Fruit fly (Drosophila melanogaster): ENCODE data around the gene CG5111.
A peak's percentile ranks its signal among the peaks of the same experiment; 100 is the strongest.

Gene CG5111

DNA sequence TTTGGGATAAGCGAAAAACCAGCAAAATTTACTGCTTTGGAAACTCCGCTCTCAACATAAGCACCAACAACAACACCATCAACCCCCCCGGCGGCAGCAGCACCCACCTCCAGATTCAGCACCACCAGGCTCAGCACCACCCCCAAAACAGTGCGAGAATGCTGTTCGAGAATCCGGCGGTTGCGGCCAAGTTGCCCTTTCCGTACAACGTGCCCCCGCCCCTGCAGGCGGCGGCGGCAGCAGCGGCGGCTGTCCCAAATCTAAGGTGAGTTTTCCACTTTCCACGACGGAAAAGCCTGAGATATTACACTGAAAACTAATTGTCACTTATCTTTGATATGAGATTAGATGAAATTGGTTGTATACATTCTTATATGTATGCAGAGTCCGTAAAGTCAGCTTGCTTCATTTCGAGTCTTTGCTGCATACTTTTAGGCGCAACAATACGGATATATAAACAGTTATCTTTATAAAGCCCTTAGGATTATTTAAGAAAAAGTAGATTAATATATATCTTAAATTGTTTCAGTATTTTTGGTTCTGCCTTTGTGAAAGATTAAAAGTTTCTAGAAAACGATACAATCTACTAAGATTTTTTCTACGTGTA is 13.5 kb downstream of the CG5111 start (continued):
- no peak for TF ChIP-seq dimm (GFP tag; IDR thresholded peaks at IDR 0.05)
- no peak for TF ChIP-seq stc (GFP tag; IDR thresholded peaks at IDR 0.05)
- TF ChIP-seq CG10267 (tag; optimal IDR thresholded peaks at IDR 0.05): peak; percentile 1
- no peak for TF ChIP-seq fd3F (GFP tag; optimal IDR thresholded peaks at IDR 0.05)
- no peak for TF ChIP-seq CG8359 (GFP tag; optimal IDR thresholded peaks at IDR 0.05; ENCODE audit: borderline replicate concordance)
- TF ChIP-seq yki (optimal IDR thresholded peaks at IDR 0.05): no peak
- no peak for TF ChIP-seq vfl (GFP tag; optimal IDR thresholded peaks at IDR 0.05)
- TF ChIP-seq Dbx (GFP tag; IDR thresholded peaks at IDR 0.05): no peak
- no peak for TF ChIP-seq CG10543 (GFP tag; optimal IDR thresholded peaks at IDR 0.05)
- TF ChIP-seq hkb (optimal IDR thresholded peaks at IDR 0.05): no peak
- TF ChIP-seq hkb (GFP tag; IDR thresholded peaks at IDR 0.05): no peak
- no peak for TF ChIP-seq pzg (GFP tag; optimal IDR thresholded peaks at IDR 0.05)
- TF ChIP-seq pita (GFP tag; optimal IDR thresholded peaks at IDR 0.05): no peak
- TF ChIP-seq CG2199 (GFP tag; IDR thresholded peaks at IDR 0.05): 0 out of 3 replicates have a peak, but pooled peaks have one; percentile 53
- peak in 1 of 2 experiments; percentile 39 for TF ChIP-seq eve (GFP tag; optimal IDR thresholded peaks at IDR 0.05)
- TF ChIP-seq CG18476 (GFP tag; optimal IDR thresholded peaks at IDR 0.05): peak; percentile 31
- no peak for TF ChIP-seq sim (GFP tag; IDR thresholded peaks at IDR 0.05)
- TF ChIP-seq CkIIα-i1 (GFP tag; IDR thresholded peaks at IDR 0.05): no peak
- peak; percentile 14 for TF ChIP-seq CG2120 (GFP tag; optimal IDR thresholded peaks at IDR 0.05)
- TF ChIP-seq CG17385 (GFP tag; optimal IDR thresholded peaks at IDR 0.05): peak; percentile 2
- TF ChIP-seq CG11085 (GFP tag; IDR thresholded peaks at IDR 0.05): no peak
- no peak for TF ChIP-seq CG10321 (GFP tag; IDR thresholded peaks at IDR 0.05)
- TF ChIP-seq CG8765 (GFP tag; IDR thresholded peaks at IDR 0.05): no peak
- no peak for TF ChIP-seq MESR4 (GFP tag; optimal IDR thresholded peaks at IDR 0.05)
- no peak for TF ChIP-seq her (GFP tag; optimal IDR thresholded peaks at IDR 0.05)
- TF ChIP-seq CG18619 (GFP tag; optimal IDR thresholded peaks at IDR 0.05): peak; percentile 28
- TF ChIP-seq Hmr (GFP tag; optimal IDR thresholded peaks at IDR 0.05): peak; percentile 48
- TF ChIP-seq Hsf (GFP tag; optimal IDR thresholded peaks at IDR 0.05): peak; percentile 15
- TF ChIP-seq lmd (GFP tag; IDR thresholded peaks at IDR 0.05): 0 out of 2 replicates have a peak, but pooled peaks have one; percentile 8
- TF ChIP-seq Mad (GFP tag; optimal IDR thresholded peaks at IDR 0.05): no peak
- TF ChIP-seq CG5245 (GFP tag; optimal IDR thresholded peaks at IDR 0.05): no peak
- peak; percentile 0 for TF ChIP-seq nau (GFP tag; optimal IDR thresholded peaks at IDR 0.05)
- TF ChIP-seq CG31441 (GFP tag; IDR thresholded peaks at IDR 0.05): peak; percentile 60
- no peak for TF ChIP-seq CG1529 (GFP tag; optimal IDR thresholded peaks at IDR 0.05)
- TF ChIP-seq esg (GFP tag; conservative IDR thresholded peaks at IDR 0.05): no peak; the same call in 1 of the 2 replicates
- TF ChIP-seq lbe (GFP tag; optimal IDR thresholded peaks at IDR 0.05): no peak
- no peak for TF ChIP-seq Fer2 (tag; optimal IDR thresholded peaks at IDR 0.05)
- peak; percentile 1 for TF ChIP-seq BtbVII (GFP tag; optimal IDR thresholded peaks at IDR 0.05)
- no peak for TF ChIP-seq CG5953 (GFP tag; IDR thresholded peaks at IDR 0.05)
- TF ChIP-seq pum (GFP tag; optimal IDR thresholded peaks at IDR 0.05): no peak
- no peak for TF ChIP-seq CG14014 (GFP tag; IDR thresholded peaks at IDR 0.05)
- TF ChIP-seq tio (GFP tag; optimal IDR thresholded peaks at IDR 0.05): peak; percentile 45
- peak; percentile 66 for TF ChIP-seq sens (GFP tag)
- TF ChIP-seq CG4328 (GFP tag; optimal IDR thresholded peaks at IDR 0.05): no peak
- peak; percentile 34 for TF ChIP-seq Sox102F (GFP tag; optimal IDR thresholded peaks at IDR 0.05)
- 0 out of 3 replicates have a peak, but pooled peaks have one; percentile 25 for TF ChIP-seq so (GFP tag; IDR thresholded peaks at IDR 0.05)
- TF ChIP-seq Sry-β (GFP tag; optimal IDR thresholded peaks at IDR 0.05): no peak
- peak; percentile 25 for TF ChIP-seq CG15269 (tag; optimal IDR thresholded peaks at IDR 0.05)
- no peak for TF ChIP-seq CG12769 (tag; optimal IDR thresholded peaks at IDR 0.05)
- TF ChIP-seq pfk (GFP tag; optimal IDR thresholded peaks at IDR 0.05): no peak
- TF ChIP-seq HmgD (GFP tag; optimal IDR thresholded peaks at IDR 0.05): no peak

All from whole organism, embryonic.